Worm (Caenorhabditis elegans): Measurements from ENCODE around the gene ufc-1.

DNA sequence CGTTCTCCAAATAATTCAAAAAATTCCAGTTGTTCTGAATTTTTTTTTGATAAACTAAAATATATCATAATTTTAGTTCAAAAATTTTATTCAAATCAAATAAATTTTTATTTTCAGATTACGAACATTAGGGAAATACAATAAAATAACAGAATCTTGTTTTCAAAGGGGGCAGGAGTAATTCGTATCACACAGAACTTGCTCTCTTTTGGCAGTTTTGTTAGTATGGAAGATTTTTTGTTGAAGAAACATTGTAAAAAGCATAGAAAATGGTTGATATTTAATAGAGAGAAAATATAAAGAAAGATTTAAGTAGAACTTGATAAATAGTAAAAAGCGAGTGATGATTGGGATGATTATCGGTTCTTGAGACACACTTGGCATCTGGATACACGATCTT, 5.5 kb downstream of the ufc-1 start:
- TF ChIP-seq unc-62 (GFP tag; optimal IDR thresholded peaks at IDR 0.05), result no peak
- TF ChIP-seq mep-1 (tag; optimal IDR thresholded peaks at IDR 0.05), result no peak
- no peak for TF ChIP-seq blmp-1 (tag; optimal IDR thresholded peaks at IDR 0.05)
- no peak for TF ChIP-seq ceh-39 (tag; optimal IDR thresholded peaks at IDR 0.05)
- TF ChIP-seq nhr-76 (tag; optimal IDR thresholded peaks at IDR 0.05), result no peak
- TF ChIP-seq bed-3 (GFP tag; optimal IDR thresholded peaks at IDR 0.05), result no peak
- no peak for TF ChIP-seq elt-3 (tag; optimal IDR thresholded peaks at IDR 0.05)
- TF ChIP-seq snpc-4 (tag; optimal IDR thresholded peaks at IDR 0.05), result no peak
- no peak for TF ChIP-seq nhr-237 (tag; optimal IDR thresholded peaks at IDR 0.05)
- TF ChIP-seq ces-1 (GFP tag; optimal IDR thresholded peaks at IDR 0.05), result no peak

Measured in whole organism, mixed stage, embryonic.